Worm (Caenorhabditis elegans): ENCODE results near the gene W03C9.8.

Gene W03C9.8

ce11 chrII:11906217-11906616 is 42.3 kb upstream of the W03C9.8 start, which contains the start of gene ZK930.4:
ZK930.4 (plus strand) TSS chrII:11906517.
- TF ChIP-seq unc-130 (GFP tag; optimal IDR thresholded peaks at IDR 0.05) (no peak), akir-1 (GFP tag; optimal IDR thresholded peaks at IDR 0.05) (no peak), lir-1 (GFP tag; conservative IDR thresholded peaks at IDR 0.05) (no peak), egl-18 (GFP tag; IDR thresholded peaks at IDR 0.05) (no peak), nhr-179 (tag; optimal IDR thresholded peaks at IDR 0.05) (no peak), ZK185.1 (tag; optimal IDR thresholded peaks at IDR 0.05; ENCODE audit: poor library complexity, severe bottlenecking) (no peak)

- TF ChIP-seq ceh-91 (GFP tag; IDR thresholded peaks at IDR 0.05) = no peak
- no peak for TF ChIP-seq pbrm-1 (GFP tag; IDR thresholded peaks at IDR 0.05)
- TF ChIP-seq nfyb-1 (GFP tag; IDR thresholded peaks at IDR 0.05) = peak; percentile 61
- TF ChIP-seq madf-8 (GFP tag; conservative IDR thresholded peaks at IDR 0.05) = no peak
- no peak for TF ChIP-seq ztf-22 (GFP tag; optimal IDR thresholded peaks at IDR 0.05)
Measured at ce11 chrII:11910569-11910968, 38.0 kb upstream of the W03C9.8 start.

- TF ChIP-seq Y95B8A.8 (GFP tag; IDR thresholded peaks at IDR 0.05) = no peak
- TF ChIP-seq ztf-25 (GFP tag; IDR thresholded peaks at IDR 0.05) = no peak
- no peak for TF ChIP-seq snpc-4 (GFP tag; optimal IDR thresholded peaks at IDR 0.05)
- no peak for TF ChIP-seq snpc-4 (tag; optimal IDR thresholded peaks at IDR 0.05)
- no peak for TF ChIP-seq zfh-2 (GFP tag; conservative IDR thresholded peaks at IDR 0.05)
- no peak for TF ChIP-seq snpc-3.4 (tag; optimal IDR thresholded peaks at IDR 0.05)
- TF ChIP-seq hsf-1 (GFP tag; IDR thresholded peaks at IDR 0.05) = no peak
Measured at ce11 chrII:11914304-11914703, 34.3 kb upstream of the W03C9.8 start, which contains the start of gene ZK930.7. ZK930.7 (plus strand) TSS chrII:11914604.

ce11 chrII:11915770-11916554 is 32.6 kb upstream of the W03C9.8 start, which contains the start of the genes vps-15 and hmg-12:
vps-15 (minus strand) TSS chrII:11915852.
hmg-12 (plus strand) TSS chrII:11916513.
- TF ChIP-seq nhr-80 (tag; optimal IDR thresholded peaks at IDR 0.05) = no peak
- TF ChIP-seq hlh-26 (GFP tag; conservative IDR thresholded peaks at IDR 0.05) = no peak
- TF ChIP-seq ceh-91 (GFP tag; IDR thresholded peaks at IDR 0.05) = no peak
- no peak for TF ChIP-seq ceh-27 (GFP tag; optimal IDR thresholded peaks at IDR 0.05)
- no peak for TF ChIP-seq attf-3 (GFP tag; conservative IDR thresholded peaks at IDR 0.05)
- TF ChIP-seq ztf-26 (tag; optimal IDR thresholded peaks at IDR 0.05) = no peak
- TF ChIP-seq efl-1 (GFP tag; optimal IDR thresholded peaks at IDR 0.05) = peak; percentile 19
- TF ChIP-seq sea-2 (GFP tag; IDR thresholded peaks at IDR 0.05) = no peak
- TF ChIP-seq tbx-9 (tag; optimal IDR thresholded peaks at IDR 0.05; ENCODE audit: borderline replicate concordance) = no peak
- no peak for TF ChIP-seq dpff-1 (tag; optimal IDR thresholded peaks at IDR 0.05)
- TF ChIP-seq hmg-20 (GFP tag; IDR thresholded peaks at IDR 0.05) = no peak
- TF ChIP-seq F23B12.7 (tag; optimal IDR thresholded peaks at IDR 0.05; ENCODE audit: insufficient read depth) = no peak
- peak; percentile 67 for TF ChIP-seq madf-6 (GFP tag; IDR thresholded peaks at IDR 0.05)
- TF ChIP-seq mel-28 (tag; optimal IDR thresholded peaks at IDR 0.05; ENCODE audit: borderline replicate concordance) = no peak
- no peak for TF ChIP-seq ztf-22 (GFP tag; optimal IDR thresholded peaks at IDR 0.05)
- TF ChIP-seq aptf-3 (GFP tag; IDR thresholded peaks at IDR 0.05) = no peak
- TF ChIP-seq hmg-1.2 (GFP tag; IDR thresholded peaks at IDR 0.05) = peak; percentile 95
- no peak for TF ChIP-seq zim-3 (tag; optimal IDR thresholded peaks at IDR 0.05)
- peak; percentile 82 for TF ChIP-seq lsl-1 (GFP tag; optimal IDR thresholded peaks at IDR 0.05)
- no peak for TF ChIP-seq let-526 (GFP tag; IDR thresholded peaks at IDR 0.05)
- no peak for TF ChIP-seq ztf-28 (GFP tag; IDR thresholded peaks at IDR 0.05)
- no peak for TF ChIP-seq nhr-120 (GFP tag; IDR thresholded peaks at IDR 0.05)
- TF ChIP-seq egl-44 (GFP tag; IDR thresholded peaks at IDR 0.05) = no peak
- TF ChIP-seq nfyb-1 (GFP tag; IDR thresholded peaks at IDR 0.05) = no peak
- no peak for TF ChIP-seq T07F8.4 (tag; optimal IDR thresholded peaks at IDR 0.05)
- TF ChIP-seq B0035.1 (tag; optimal IDR thresholded peaks at IDR 0.05) = no peak
- TF ChIP-seq nhr-27 (tag; optimal IDR thresholded peaks at IDR 0.05) = no peak
- peak; percentile 17; the same call in 1 of the 2 replicates for TF ChIP-seq D2030.7 (GFP tag; IDR thresholded peaks at IDR 0.05)
